Worm (Caenorhabditis elegans): ENCODE results near the gene madf-11.
A peak's percentile ranks its signal among the peaks of the same experiment; 100 is the strongest.

The madf-11 gene

ce11 chrIII:5632426-5632976 lies 29.2 kb upstream of the madf-11 start:
- TF ChIP-seq hlh-12 (tag; optimal IDR thresholded peaks at IDR 0.05) (no peak), madf-8 (GFP tag; conservative IDR thresholded peaks at IDR 0.05) (no peak), dox-1 (GFP tag; IDR thresholded peaks at IDR 0.05) (no peak), nfyb-1 (GFP tag; IDR thresholded peaks at IDR 0.05) (0 out of 2 replicates have a peak, but pooled peaks have one; percentile 35), let-607 (tag; optimal IDR thresholded peaks at IDR 0.05) (no peak), snpc-4 (GFP tag; optimal IDR thresholded peaks at IDR 0.05) (peak; percentile 50), snpc-4 (tag; optimal IDR thresholded peaks at IDR 0.05) (peak; percentile 48 to 82 (median 80)), lin-35 (GFP tag; optimal IDR thresholded peaks at IDR 0.05) (peak in 1 of 3 experiments; percentile 10)

DNA sequence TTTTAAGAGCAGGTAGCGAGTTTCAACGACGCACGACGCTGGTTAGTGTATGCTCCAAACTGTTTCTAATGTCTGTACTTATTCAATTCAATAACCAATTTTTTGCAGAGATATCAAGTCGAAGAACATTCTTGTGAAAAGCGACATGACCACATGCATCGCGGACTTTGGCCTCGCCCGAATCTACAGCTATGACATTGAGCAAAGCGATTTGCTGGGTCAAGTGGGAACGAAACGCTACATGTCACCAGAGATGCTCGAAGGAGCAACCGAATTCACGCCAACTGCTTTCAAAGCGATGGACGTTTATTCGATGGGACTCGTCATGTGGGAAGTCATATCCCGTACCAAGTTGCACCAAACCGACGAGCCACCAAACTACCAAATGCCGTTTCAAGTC lies 27.1 kb upstream of the madf-11 start:
- TF ChIP-seq F39B2.1 (GFP tag; IDR thresholded peaks at IDR 0.05) = no peak
- TF ChIP-seq ztf-25 (GFP tag; IDR thresholded peaks at IDR 0.05) = no peak
- no peak for TF ChIP-seq fkh-3 (tag; optimal IDR thresholded peaks at IDR 0.05)
- no peak for TF ChIP-seq ztf-26 (tag; optimal IDR thresholded peaks at IDR 0.05)
- no peak for TF ChIP-seq ets-4 (GFP tag; optimal IDR thresholded peaks at IDR 0.05)
- no peak for TF ChIP-seq lsy-27 (tag; optimal IDR thresholded peaks at IDR 0.05; ENCODE audit: borderline replicate concordance, insufficient read depth)
- no peak for TF ChIP-seq K11D2.4 (GFP tag; IDR thresholded peaks at IDR 0.05)

- TF ChIP-seq chd-7 (tag; optimal IDR thresholded peaks at IDR 0.05) (no peak), repo-1 (tag; optimal IDR thresholded peaks at IDR 0.05) (no peak), B0019.2 (GFP tag; conservative IDR thresholded peaks at IDR 0.05) (no peak), ceh-79 (tag; optimal IDR thresholded peaks at IDR 0.05) (no peak)
Measured at ce11 chrIII:5629225-5629624, 25.9 kb upstream of the madf-11 start.

DNA sequence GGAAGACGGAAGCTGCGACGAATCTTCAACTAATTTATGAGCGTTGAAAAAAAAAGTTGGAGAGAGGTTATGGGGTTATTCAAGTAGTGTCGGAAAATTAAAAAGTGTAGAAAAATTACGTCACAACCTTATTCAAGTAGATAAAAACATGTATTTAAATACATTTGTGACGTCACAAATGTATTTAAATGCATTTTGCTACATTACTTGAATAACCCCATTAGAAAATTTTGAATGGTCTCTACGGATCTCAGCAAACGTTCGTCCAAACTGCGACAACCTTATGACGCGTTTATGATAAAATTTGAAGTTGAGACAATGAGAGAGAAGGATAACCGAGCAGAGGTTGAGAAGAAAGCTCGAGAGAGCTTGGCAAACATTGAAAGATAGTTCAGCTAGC lies 24.2 kb upstream of the madf-11 start:
- 0 out of 2 replicates have a peak, but pooled peaks have one; percentile 5 for TF ChIP-seq aptf-2 (GFP tag; conservative IDR thresholded peaks at IDR 0.05)

- no peak for TF ChIP-seq sdz-38 (tag; optimal IDR thresholded peaks at IDR 0.05)
- no peak for TF ChIP-seq B0336.3 (GFP tag; IDR thresholded peaks at IDR 0.05)
- no peak for TF ChIP-seq nhr-27 (tag; optimal IDR thresholded peaks at IDR 0.05)
- no peak for TF ChIP-seq F55B11.4 (tag; optimal IDR thresholded peaks at IDR 0.05; ENCODE audit: borderline replicate concordance, insufficient read depth)
- TF ChIP-seq attf-3 (GFP tag; conservative IDR thresholded peaks at IDR 0.05) = no peak
- no peak for TF ChIP-seq bed-1 (GFP tag; IDR thresholded peaks at IDR 0.05)
- no peak for TF ChIP-seq T26A5.8 (tag; optimal IDR thresholded peaks at IDR 0.05)
- no peak for TF ChIP-seq F37B4.10 (GFP tag; IDR thresholded peaks at IDR 0.05)
- TF ChIP-seq dpff-1 (tag; optimal IDR thresholded peaks at IDR 0.05) = no peak
- TF ChIP-seq hsf-1 (GFP tag; IDR thresholded peaks at IDR 0.05) = no peak
- no peak for TF ChIP-seq ceh-40 (GFP tag; IDR thresholded peaks at IDR 0.05)
- TF ChIP-seq nhr-120 (GFP tag; IDR thresholded peaks at IDR 0.05) = no peak
- no peak for TF ChIP-seq snpc-1.1 (tag; optimal IDR thresholded peaks at IDR 0.05; ENCODE audit: insufficient read depth)
- no peak for TF ChIP-seq fkh-3 (tag; optimal IDR thresholded peaks at IDR 0.05)
- no peak for TF ChIP-seq mxl-1 (tag; optimal IDR thresholded peaks at IDR 0.05)
- TF ChIP-seq ama-1 (optimal IDR thresholded peaks at IDR 0.05) = no peak
- TF ChIP-seq ama-1 (GFP tag; optimal IDR thresholded peaks at IDR 0.05) = no peak
- TF ChIP-seq let-607 (tag; optimal IDR thresholded peaks at IDR 0.05) = no peak
- no peak for TF ChIP-seq snpc-1.3 (tag; optimal IDR thresholded peaks at IDR 0.05; ENCODE audit: insufficient read depth)
- TF ChIP-seq lir-1 (GFP tag; conservative IDR thresholded peaks at IDR 0.05) = no peak
- no peak for TF ChIP-seq lin-54 (GFP tag; optimal IDR thresholded peaks at IDR 0.05)
Measured at ce11 chrIII:5624835-5625234, 21.5 kb upstream of the madf-11 start, which contains the start of gene daf-4. Gene daf-4 (plus strand): TSS chrIII:5625135.

All from whole organism, young adult.